Fruit fly (Drosophila melanogaster) whole organism, embryonic: Measurements from ENCODE around the gene CG16719.
A peak's percentile ranks its signal among the peaks of the same experiment; 100 is the strongest.

Source experiments
- ATbp ChIP-seq: fragments of 200-800 bp; sonication (Bioruptor generic); optimal IDR thresholded peaks from 2 replicates; lab custom pipeline; 2017; ENCODE audit warnings: missing biosample characterization, mild to moderate bottlenecking, missing genetic modification characterization, missing genetic modification reagents
- Ada2b ChIP-seq: fragments of 200-800 bp; sonication (Bioruptor generic); IDR thresholded peaks from 2 replicates; pipeline ENCODE4 v1.3.6; 2022; ENCODE audit warnings: missing biosample characterization, missing genetic modification characterization
- Blimp-1 ChIP-seq: fragments of 200-800 bp; sonication (Bioruptor generic); optimal IDR thresholded peaks from 3 replicates; lab custom pipeline; 2018; ENCODE audit warnings: missing biosample characterization, missing genetic modification characterization, mild to moderate bottlenecking, moderate library complexity, missing genetic modification reagents
- BtbVII ChIP-seq: fragments of 200-800 bp; sonication (Bioruptor generic); optimal IDR thresholded peaks from 3 replicates; lab custom pipeline; 2017; ENCODE audit warnings: missing biosample characterization, mild to moderate bottlenecking, missing genetic modification characterization
- CG11085 ChIP-seq: fragments of 200-800 bp; sonication (Bioruptor generic); IDR thresholded peaks from 2 replicates; pipeline ENCODE4 v1.3.6; 2022; ENCODE audit warnings: missing biosample characterization, missing genetic modification characterization
- CG11696 ChIP-seq: fragments of 200-800 bp; sonication (Bioruptor generic); IDR thresholded peaks from 2 replicates; pipeline ENCODE4 v1.3.6; 2022; ENCODE audit warnings: missing biosample characterization, missing genetic modification characterization
- CG12391 ChIP-seq: fragments of 200-800 bp; sonication (Bioruptor generic); optimal IDR thresholded peaks from 3 replicates; lab custom pipeline; 2018; ENCODE audit warnings: missing biosample characterization, mild to moderate bottlenecking, missing genetic modification characterization, moderate library complexity
- CG12942 ChIP-seq: fragments of 200-800 bp; sonication (Bioruptor generic); optimal IDR thresholded peaks from 3 replicates; lab custom pipeline; 2016; ENCODE audit warnings: missing biosample characterization, missing genetic modification characterization
- CG17802 ChIP-seq: fragments of 200-800 bp; sonication (Bioruptor generic); optimal IDR thresholded peaks from 2 replicates; lab custom pipeline; 2018; ENCODE audit warnings: missing biosample characterization, mild to moderate bottlenecking, missing genetic modification characterization, moderate library complexity
- CG18599 ChIP-seq: fragments of 200-800 bp; sonication (Bioruptor generic); optimal IDR thresholded peaks from 3 replicates; lab custom pipeline; 2017; ENCODE audit warnings: missing biosample characterization, missing genetic modification characterization, mild to moderate bottlenecking, moderate library complexity, missing genetic modification reagents
- CG2712 ChIP-seq: fragments of 200-800 bp; optimal IDR thresholded peaks from 3 replicates; lab custom pipeline; 2019; ENCODE audit warnings: missing biosample characterization, mild to moderate bottlenecking, missing genetic modification characterization, moderate library complexity
- CG34422 ChIP-seq: fragments of 200-800 bp; sonication (Bioruptor generic); IDR thresholded peaks from 3 replicates; pipeline ENCODE4 v1.3.6; 2022; ENCODE audit warnings: missing biosample characterization, missing genetic modification characterization
- CG3726 ChIP-seq: fragments of 200-800 bp; sonication (Bioruptor generic); IDR thresholded peaks from 3 replicates; pipeline ENCODE4, ENCODE4 v1.3.6; 2022; ENCODE audit warnings: missing biosample characterization, missing genetic modification characterization
- CG42726 ChIP-seq: fragments of 200-800 bp; sonication (Bioruptor generic); IDR thresholded peaks from 2 replicates; pipeline ENCODE4 v1.3.6; 2022; ENCODE audit warnings: missing biosample characterization, missing genetic modification characterization; ENCODE audit not compliant: partially characterized antibody
- CG4404 ChIP-seq: fragments of 200-800 bp; sonication (Bioruptor generic); IDR thresholded peaks from 2 replicates; pipeline ENCODE4 v1.3.6; 2022; ENCODE audit warnings: missing biosample characterization, missing genetic modification characterization
- CG7357 ChIP-seq: fragments of 200-800 bp; sonication (Bioruptor generic); IDR thresholded peaks from 3 replicates; pipeline ENCODE4 v1.3.6; 2022; ENCODE audit warnings: missing biosample characterization, missing genetic modification characterization
- CG7556 ChIP-seq: fragments of 200-800 bp; sonication (Bioruptor generic); optimal IDR thresholded peaks from 2 replicates; lab custom pipeline; 2017; ENCODE audit warnings: missing biosample characterization, mild to moderate bottlenecking, missing genetic modification characterization
- CG7963 ChIP-seq: fragments of 200-800 bp; sonication (Bioruptor generic); IDR thresholded peaks from 3 replicates; pipeline ENCODE4 v1.3.6; 2022; ENCODE audit warnings: missing biosample characterization, missing genetic modification characterization; ENCODE audit not compliant: partially characterized antibody
- CG9215 ChIP-seq: fragments of 200-800 bp; sonication (Bioruptor generic); IDR thresholded peaks from 2 replicates; pipeline ENCODE4 v1.3.6; 2022; ENCODE audit warnings: missing biosample characterization, missing genetic modification characterization
- CG9817 ChIP-seq: fragments of 200-800 bp; sonication (Bioruptor generic); optimal IDR thresholded peaks from 2 replicates; lab custom pipeline; 2018; ENCODE audit warnings: missing biosample characterization, mild to moderate bottlenecking, missing genetic modification characterization, moderate library complexity
- Dbx ChIP-seq: fragments of 200-800 bp; sonication (Bioruptor generic); IDR thresholded peaks from 3 replicates; pipeline ENCODE4 v1.3.6; 2022; ENCODE audit warnings: missing biosample characterization, missing genetic modification characterization
- Doc3 ChIP-seq: fragments of 200-800 bp; sonication (Bioruptor generic); IDR thresholded peaks from 3 replicates; pipeline ENCODE4 v1.3.6; 2022; ENCODE audit warnings: missing biosample characterization, missing genetic modification characterization; ENCODE audit not compliant: partially characterized antibody
- E2f1 ChIP-seq: fragments of 200-800 bp; sonication (Bioruptor generic); IDR thresholded peaks from 2 replicates; pipeline ENCODE4 v1.3.6; 2022; ENCODE audit warnings: missing biosample characterization, missing genetic modification characterization
- Ets65A ChIP-seq: fragments of 200-800 bp; sonication (Bioruptor generic); peaks from one replicate; lab custom pipeline; 2016; ENCODE audit warnings: missing biosample characterization, missing genetic modification characterization
- Gug ChIP-seq: fragments of 200-800 bp; sonication (Bioruptor generic); IDR thresholded peaks from 4 replicates; pipeline ENCODE4 v1.3.6; 2022; ENCODE audit warnings: missing biosample characterization, missing genetic modification characterization
- Med ChIP-seq: fragments of 200-800 bp; sonication (Bioruptor generic); peaks from one replicate; lab custom pipeline; 2016; ENCODE audit warnings: missing biosample characterization, missing genetic modification characterization, mild to moderate bottlenecking, inconsistent platforms, moderate library complexity
- Oaz ChIP-seq: fragments of 200-800 bp; sonication (Bioruptor generic); IDR thresholded peaks from 2 replicates; pipeline ENCODE4 v1.3.6; 2022; ENCODE audit warnings: missing biosample characterization, missing genetic modification characterization
- Sox100B ChIP-seq: fragments of 200-800 bp; sonication (Bioruptor generic); optimal IDR thresholded peaks from 3 replicates; lab custom pipeline; 2018; ENCODE audit warnings: missing biosample characterization, mild to moderate bottlenecking, missing genetic modification characterization
- Sox102F ChIP-seq: fragments of 200-800 bp; sonication (Bioruptor generic); optimal IDR thresholded peaks from 2 replicates; lab custom pipeline; 2018; ENCODE audit warnings: missing biosample characterization, mild to moderate bottlenecking, missing genetic modification characterization, moderate library complexity
- Sry-δ ChIP-seq: fragments of 200-800 bp; sonication (Bioruptor generic); optimal IDR thresholded peaks from 2 replicates; lab custom pipeline; 2016; ENCODE audit warnings: missing biosample characterization, missing genetic modification characterization
- Xbp1 ChIP-seq: fragments of 200-800 bp; sonication (Bioruptor generic); optimal IDR thresholded peaks from 3 replicates; lab custom pipeline; 2016; ENCODE audit warnings: missing biosample characterization, mild to moderate bottlenecking, missing genetic modification characterization
- bsh ChIP-seq, 2 experiments: fragments of 200-800 bp; sonication (Bioruptor generic); optimal IDR thresholded peaks; 2 replicates each; lab custom pipeline; 2017 to 2018; ENCODE audit warnings: mild to moderate bottlenecking in 2 of 2, missing biosample characterization in 2 of 2, missing genetic modification characterization in 2 of 2, moderate library complexity in 1 of 2
- chif ChIP-seq, 2 experiments: fragments of 200-800 bp; sonication (Bioruptor generic); optimal IDR thresholded peaks; 3 replicates each; lab custom pipeline; 2016; ENCODE audit warnings: missing biosample characterization in 2 of 2, missing genetic modification characterization in 2 of 2
- dan ChIP-seq: fragments of 200-800 bp; sonication (Bioruptor generic); IDR thresholded peaks from 2 replicates; pipeline ENCODE4 v1.3.6; 2022; ENCODE audit warnings: missing biosample characterization, missing genetic modification characterization
- danr ChIP-seq: fragments of 200-800 bp; sonication (Bioruptor generic); IDR thresholded peaks from 2 replicates; pipeline ENCODE4 v1.3.6; 2022; ENCODE audit warnings: missing biosample characterization, missing genetic modification characterization
- exex ChIP-seq: fragments of 200-800 bp; sonication (Bioruptor generic); optimal IDR thresholded peaks from 4 replicates; lab custom pipeline; 2018; ENCODE audit warnings: missing biosample characterization, mild to moderate bottlenecking, missing genetic modification characterization, moderate library complexity
- fd64A ChIP-seq: fragments of 200-800 bp; sonication (Bioruptor generic); optimal IDR thresholded peaks from 3 replicates; lab custom pipeline; 2018; ENCODE audit warnings: missing biosample characterization, mild to moderate bottlenecking, missing genetic modification characterization
- gem ChIP-seq: fragments of 200-800 bp; sonication (Bioruptor generic); optimal IDR thresholded peaks from 2 replicates; lab custom pipeline; 2019; ENCODE audit warnings: missing biosample characterization, mild to moderate bottlenecking, missing genetic modification characterization, moderate library complexity
- gt ChIP-seq: fragments of 200-800 bp; sonication (Bioruptor generic); IDR thresholded peaks from 2 replicates; pipeline ENCODE4 v1.3.6; 2022; ENCODE audit warnings: missing biosample characterization, missing genetic modification characterization
- insv ChIP-seq, 2 experiments: fragments of 200-800 bp; sonication (Bioruptor generic); optimal IDR thresholded peaks; 3 replicates each; lab custom pipeline; 2016 to 2018; ENCODE audit warnings: missing biosample characterization in 2 of 2, missing genetic modification characterization in 2 of 2
- ken ChIP-seq: fragments of 200-800 bp; sonication (Bioruptor generic); IDR thresholded peaks from 3 replicates; pipeline ENCODE4 v1.3.6; 2022; ENCODE audit warnings: missing biosample characterization, missing genetic modification characterization
- lmd ChIP-seq: fragments of 200-800 bp; sonication (Bioruptor generic); IDR thresholded peaks from 2 replicates; pipeline ENCODE4 v1.3.6; 2022; ENCODE audit warnings: missing biosample characterization, missing genetic modification characterization
- schlank ChIP-seq: fragments of 200-800 bp; sonication (Bioruptor generic); optimal IDR thresholded peaks from 2 replicates; lab custom pipeline; 2018; ENCODE audit warnings: missing biosample characterization, mild to moderate bottlenecking, missing genetic modification characterization
- slp2 ChIP-seq: fragments of 200-800 bp; sonication (Bioruptor generic); optimal IDR thresholded peaks from 2 replicates; lab custom pipeline; 2016; ENCODE audit warnings: missing biosample characterization, missing genetic modification characterization
- stwl ChIP-seq: fragments of 200-800 bp; sonication (Bioruptor generic); optimal IDR thresholded peaks from 3 replicates; lab custom pipeline; 2018; ENCODE audit warnings: missing biosample characterization, mild to moderate bottlenecking, missing genetic modification characterization, moderate library complexity
- wdn ChIP-seq: fragments of 200-800 bp; sonication (Bioruptor generic); IDR thresholded peaks from 2 replicates; pipeline ENCODE4 v1.3.6; 2022; ENCODE audit warnings: missing biosample characterization, missing genetic modification characterization
- wor ChIP-seq: fragments of 200-800 bp; sonication (Bioruptor generic); IDR thresholded peaks from 2 replicates; pipeline ENCODE4 v1.3.6; 2022; ENCODE audit warnings: missing biosample characterization, missing genetic modification characterization

CG16719 gene

dm6 chr3L:9692892-9693551 lies 8.1 kb downstream of the CG16719 start (continued):
- TF ChIP-seq slp2 (GFP tag; lab: Kevin White, UChicago) (peak; percentile 96), CG9817 (peak; percentile 92), Xbp1 (GFP tag; lab: Kevin White, UChicago) (peak; percentile 96), fd64A (GFP tag; lab: Kevin White, UChicago) (peak; percentile 68), Sry-δ (GFP tag; lab: Kevin White, UChicago) (peak; percentile 66), ken (GFP tag; lab: Robert Waterston, UW) (peak; percentile 77), stwl (tag; lab: Kevin White, UChicago) (no peak), insv (GFP tag; optimal IDR thresholded peaks at IDR 0.05; lab: Kevin White, UChicago) (peak; percentile 61 to 67), CG42726 (GFP tag; lab: Robert Waterston, UW) (no peak), CG12942 (GFP tag; lab: Kevin White, UChicago) (peak; percentile 92), chif (GFP tag; optimal IDR thresholded peaks at IDR 0.05; lab: Kevin White, UChicago) (peak; percentile 96 to 98), exex (peak; percentile 75), gt (GFP tag; lab: Robert Waterston, UW) (peak; percentile 75)

dm6 chr3L:9693552-9694133 lies 8.7 kb downstream of the CG16719 start:
- TF ChIP-seq BtbVII (GFP tag; lab: Kevin White, UChicago) (no peak), Sox102F (GFP tag; lab: Kevin White, UChicago) (peak; percentile 48), CG7556 (GFP tag; lab: Kevin White, UChicago) (no peak), Doc3 (GFP tag; lab: Robert Waterston, UW) (no peak), gem (tag; lab: Kevin White, UChicago) (peak; percentile 45), Gug (GFP tag; lab: Robert Waterston, UW) (0 out of 4 replicates have a peak, but pooled peaks have one; percentile 19), CG9215 (GFP tag; lab: Robert Waterston, UW) (peak; percentile 5; the same call in 1 of the 2 replicates), Ada2b (0 out of 2 replicates have a peak, but pooled peaks have one; percentile 28), CG4404 (GFP tag; lab: Robert Waterston, UW) (no peak), CG11085 (no peak), Sox100B (GFP tag; lab: Kevin White, UChicago) (peak; percentile 6), CG3726 (GFP tag; lab: Robert Waterston, UW) (0 out of 3 replicates have a peak, but pooled peaks have one; percentile 39), CG7357 (GFP tag; lab: Robert Waterston, UW) (no peak), wdn (GFP tag; lab: Robert Waterston, UW) (0 out of 2 replicates have a peak, but pooled peaks have one; percentile 35), Med (GFP tag; lab: Kevin White, UChicago) (peak; percentile 60), Oaz (no peak), bsh (GFP tag; optimal IDR thresholded peaks at IDR 0.05; lab: Kevin White, UChicago) (peak in 1 of 2 experiments; percentile 31), schlank (tag; lab: Kevin White, UChicago) (no peak), CG17802 (tag; lab: Kevin White, UChicago) (no peak), lmd (GFP tag; lab: Robert Waterston, UW) (0 out of 2 replicates have a peak, but pooled peaks have one; percentile 25), CG34422 (GFP tag; lab: Robert Waterston, UW) (no peak), CG7963 (GFP tag; lab: Robert Waterston, UW) (no peak), E2f1 (GFP tag; lab: Robert Waterston, UW) (peak; percentile 27; the same call in 1 of the 2 replicates), CG12391 (peak; percentile 31), Dbx (0 out of 3 replicates have a peak, but pooled peaks have one; percentile 6), ATbp (peak; percentile 9), wor (GFP tag; lab: Robert Waterston, UW) (peak; percentile 37; the same call in 1 of the 2 replicates), danr (no peak), CG18599 (GFP tag; lab: Kevin White, UChicago) (peak; percentile 28), Blimp-1 (peak; percentile 3), dan (GFP tag; lab: Robert Waterston, UW) (no peak), Ets65A (GFP tag; lab: Kevin White, UChicago) (no peak), CG2712 (tag; lab: Kevin White, UChicago) (peak; percentile 7), CG11696 (GFP tag; lab: Robert Waterston, UW) (0 out of 2 replicates have a peak, but pooled peaks have one; percentile 26)
